Worm (Caenorhabditis elegans) whole organism, L4 larva: ENCODE results near the gene F54D8.10.

ENCODE experiments used
- ceh-20 ChIP-seq: fragments of 200-800 bp; sonication (Bioruptor generic); IDR thresholded peaks from 2 replicates; pipeline ENCODE4 v1.3.6; 2022; ENCODE audit warnings: missing genetic modification reagents, missing genetic modification characterization, missing compliant biosample characterization
- ceh-32 ChIP-seq: sonication (generic microtip); optimal IDR thresholded peaks from 2 replicates; lab custom pipeline; 2016; ENCODE audit warnings: mild to moderate bottlenecking, missing genetic modification characterization, missing compliant biosample characterization; ENCODE audit not compliant: poor library complexity
- ctbp-1 ChIP-seq: fragments of 200-800 bp; sonication (Bioruptor generic); IDR thresholded peaks from 2 replicates; pipeline ENCODE4 v1.3.6; 2022; ENCODE audit warnings: missing genetic modification reagents, missing genetic modification characterization, missing compliant biosample characterization
- fos-1 ChIP-seq: fragments of 150-350 bp; optimal IDR thresholded peaks from 2 replicates; lab custom pipeline; 2014; ENCODE audit warnings: missing biosample characterization, missing genetic modification characterization
- hmg-1.1 ChIP-seq: fragments of 200-800 bp; sonication (Bioruptor generic); IDR thresholded peaks from 2 replicates; pipeline ENCODE4 v1.3.6; 2022; ENCODE audit warnings: missing genetic modification reagents, missing genetic modification characterization, missing compliant biosample characterization
- lin-13 ChIP-seq: fragments of 150-350 bp; optimal IDR thresholded peaks from 2 replicates; lab custom pipeline; 2014; ENCODE audit warnings: missing biosample characterization, missing genetic modification reagents, missing genetic modification characterization
- mdt-29 ChIP-seq: fragments of 200-800 bp; sonication (Bioruptor generic); IDR thresholded peaks from 2 replicates; pipeline ENCODE4 v1.3.6; 2022; ENCODE audit warnings: missing genetic modification reagents, missing genetic modification characterization, missing compliant biosample characterization
- nhr-11 ChIP-seq: fragments of 150-350 bp; optimal IDR thresholded peaks from 2 replicates; lab custom pipeline; 2014; ENCODE audit warnings: missing biosample characterization, missing genetic modification characterization
- nhr-77 ChIP-seq: fragments of 150-350 bp; optimal IDR thresholded peaks from 2 replicates; lab custom pipeline; 2014; ENCODE audit warnings: missing biosample characterization, missing genetic modification characterization
- saeg-2 ChIP-seq: fragments of 200-800 bp; sonication (Bioruptor generic); IDR thresholded peaks from 2 replicates; pipeline ENCODE4 v1.3.6; 2022; ENCODE audit warnings: missing genetic modification reagents, missing genetic modification characterization, missing compliant biosample characterization
- set-16 ChIP-seq: fragments of 200-800 bp; sonication (Bioruptor generic); IDR thresholded peaks from 2 replicates; pipeline ENCODE4 v1.3.6; 2022; ENCODE audit warnings: missing genetic modification reagents, missing genetic modification characterization, missing compliant biosample characterization
- zfp-2 ChIP-seq: sonication (generic microtip); optimal IDR thresholded peaks from 2 replicates; lab custom pipeline; 2016; ENCODE audit warnings: mild to moderate bottlenecking, missing genetic modification characterization, missing compliant biosample characterization
- zfp-3 ChIP-seq: fragments of 200-800 bp; sonication (Bioruptor generic); conservative IDR thresholded peaks from 2 replicates; pipeline ENCODE4 v1.3.6; 2022; ENCODE audit warnings: missing genetic modification reagents, missing genetic modification characterization, missing compliant biosample characterization

- TF ChIP-seq set-16 (GFP tag; lab: Robert Waterston, UW) (no peak), nhr-11 (tag; lab: Kevin White, UChicago) (no peak), zfp-2 (tag; lab: Kevin White, UChicago) (no peak), ceh-32 (tag; lab: Kevin White, UChicago) (no peak), mdt-29 (no peak), lin-13 (no peak), hmg-1.1 (no peak), nhr-77 (tag; lab: Kevin White, UChicago) (peak; percentile 35), fos-1 (no peak), ctbp-1 (GFP tag; lab: Robert Waterston, UW) (no peak), zfp-3 (no peak), saeg-2 (no peak), ceh-20 (no peak)
Measured at ce11 chrIII:5077150-5077814, 17.3 kb upstream of the F54D8.10 start, which contains the start of gene alh-1.
